Fruit fly (Drosophila melanogaster) whole organism, prepupa: ENCODE measurements around the gene CG34043.

ENCODE experiments used
- Blimp-1 ChIP-seq: fragments of 200-800 bp; sonication (Bioruptor generic); optimal IDR thresholded peaks from 3 replicates; lab custom pipeline; 2017; ENCODE audit warnings: missing biosample characterization, missing genetic modification characterization, mild to moderate bottlenecking, moderate library complexity, missing genetic modification reagents
- CG10631 ChIP-seq: fragments of 200-800 bp; sonication (Bioruptor generic); optimal IDR thresholded peaks from 2 replicates; lab custom pipeline; 2016; ENCODE audit warnings: missing biosample characterization, missing genetic modification characterization
- CG10669 ChIP-seq: fragments of 200-800 bp; sonication (Bioruptor generic); optimal IDR thresholded peaks from 3 replicates; lab custom pipeline; 2018; ENCODE audit warnings: missing biosample characterization, mild to moderate bottlenecking, missing genetic modification characterization, moderate library complexity
- CG11294 ChIP-seq: fragments of 200-800 bp; sonication (Bioruptor generic); IDR thresholded peaks from 2 replicates; pipeline ENCODE4 v1.3.6; 2022; ENCODE audit warnings: missing biosample characterization, missing genetic modification characterization
- CG11762 ChIP-seq: fragments of 200-800 bp; sonication (Bioruptor generic); optimal IDR thresholded peaks from 3 replicates; lab custom pipeline; 2016; ENCODE audit warnings: missing biosample characterization, missing genetic modification characterization; ENCODE audit not compliant: insufficient read depth
- CG11902 ChIP-seq: fragments of 200-800 bp; sonication (Bioruptor generic); optimal IDR thresholded peaks from 3 replicates; lab custom pipeline; 2016; ENCODE audit warnings: missing biosample characterization, missing genetic modification characterization
- CG15336 ChIP-seq: fragments of 200-800 bp; sonication (Bioruptor generic); IDR thresholded peaks from 2 replicates; pipeline ENCODE4 v1.3.6; 2022; ENCODE audit warnings: missing biosample characterization, missing genetic modification characterization
- CG1621 ChIP-seq: fragments of 200-800 bp; sonication (Bioruptor generic); optimal IDR thresholded peaks from 3 replicates; lab custom pipeline; 2018; ENCODE audit warnings: missing biosample characterization, mild to moderate bottlenecking, missing genetic modification characterization
- CG16779 ChIP-seq: fragments of 200-800 bp; sonication (Bioruptor generic); optimal IDR thresholded peaks from 3 replicates; lab custom pipeline; 2017; ENCODE audit warnings: missing biosample characterization, mild to moderate bottlenecking, missing genetic modification characterization
- CG3032 ChIP-seq: fragments of 200-800 bp; optimal IDR thresholded peaks from 2 replicates; lab custom pipeline; 2019; ENCODE audit warnings: missing biosample characterization, mild to moderate bottlenecking, missing genetic modification characterization, moderate library complexity
- CG31627 ChIP-seq: fragments of 200-800 bp; sonication (Bioruptor generic); optimal IDR thresholded peaks from 3 replicates; lab custom pipeline; 2016; ENCODE audit warnings: missing biosample characterization, missing genetic modification characterization
- CG32006 ChIP-seq: fragments of 200-800 bp; sonication (Bioruptor generic); optimal IDR thresholded peaks from 3 replicates; lab custom pipeline; 2017; ENCODE audit warnings: missing biosample characterization, mild to moderate bottlenecking, missing genetic modification characterization
- CG34406 ChIP-seq: fragments of 200-800 bp; sonication (Bioruptor generic); optimal IDR thresholded peaks from 3 replicates; lab custom pipeline; 2016; ENCODE audit warnings: missing biosample characterization, missing genetic modification characterization
- CG3919 ChIP-seq: fragments of 200-800 bp; sonication (Bioruptor generic); optimal IDR thresholded peaks from 3 replicates; lab custom pipeline; 2016; ENCODE audit warnings: missing biosample characterization, missing genetic modification characterization
- CG4318 ChIP-seq: fragments of 200-800 bp; sonication (Bioruptor generic); optimal IDR thresholded peaks from 3 replicates; lab custom pipeline; 2017; ENCODE audit warnings: missing biosample characterization, mild to moderate bottlenecking, missing genetic modification characterization
- CG6163 ChIP-seq: fragments of 200-800 bp; sonication (Bioruptor generic); IDR thresholded peaks from 3 replicates; pipeline ENCODE4 v1.3.6; 2022; ENCODE audit warnings: missing biosample characterization, missing genetic modification characterization
- CG6276 ChIP-seq: fragments of 200-800 bp; sonication (Bioruptor generic); optimal IDR thresholded peaks from 2 replicates; lab custom pipeline; 2017; ENCODE audit warnings: missing biosample characterization, mild to moderate bottlenecking, missing genetic modification characterization
- CG6792 ChIP-seq: fragments of 200-800 bp; sonication (Bioruptor generic); optimal IDR thresholded peaks from 3 replicates; lab custom pipeline; 2016; ENCODE audit warnings: missing biosample characterization, missing genetic modification characterization
- CG6808 ChIP-seq: fragments of 200-800 bp; sonication (Bioruptor generic); optimal IDR thresholded peaks from 3 replicates; lab custom pipeline; 2017; ENCODE audit warnings: missing biosample characterization, missing genetic modification characterization, mild to moderate bottlenecking, moderate library complexity, missing genetic modification reagents
- CG6854 ChIP-seq: fragments of 200-800 bp; sonication (Bioruptor generic); optimal IDR thresholded peaks from 2 replicates; lab custom pipeline; 2017; ENCODE audit warnings: missing biosample characterization, mild to moderate bottlenecking, missing genetic modification characterization
- CG7368 ChIP-seq: fragments of 200-800 bp; sonication (Bioruptor generic); optimal IDR thresholded peaks from 3 replicates; lab custom pipeline; 2016; ENCODE audit warnings: missing biosample characterization, missing genetic modification characterization
- CG8119 ChIP-seq: fragments of 200-800 bp; sonication (Bioruptor generic); IDR thresholded peaks from 3 replicates; pipeline ENCODE4 v1.3.6; 2022; ENCODE audit warnings: missing biosample characterization, missing genetic modification characterization
- CG8632 ChIP-seq: fragments of 200-800 bp; sonication (Bioruptor generic); optimal IDR thresholded peaks from 3 replicates; lab custom pipeline; 2016; ENCODE audit warnings: missing biosample characterization, missing genetic modification characterization
- CG9139 ChIP-seq: fragments of 200-800 bp; sonication (Bioruptor generic); optimal IDR thresholded peaks from 3 replicates; lab custom pipeline; 2017; ENCODE audit warnings: missing biosample characterization, mild to moderate bottlenecking, missing genetic modification characterization
- Eip75B ChIP-seq: fragments of 200-800 bp; sonication (Bioruptor generic); optimal IDR thresholded peaks from 3 replicates; lab custom pipeline; 2016; ENCODE audit warnings: missing biosample characterization, missing genetic modification characterization
- Eip93F ChIP-seq: fragments of 200-800 bp; sonication (Bioruptor generic); optimal IDR thresholded peaks from 2 replicates; lab custom pipeline; 2016; ENCODE audit warnings: missing biosample characterization, mild to moderate bottlenecking, missing genetic modification characterization
- Ets96B ChIP-seq: fragments of 200-800 bp; optimal IDR thresholded peaks from 2 replicates; lab custom pipeline; 2019; ENCODE audit warnings: missing biosample characterization, mild to moderate bottlenecking, missing genetic modification characterization, moderate library complexity
- Hr38 ChIP-seq: sonication (Bioruptor generic); optimal IDR thresholded peaks from 2 replicates; lab custom pipeline; 2016; ENCODE audit warnings: missing biosample characterization, missing genetic modification characterization
- Hr39 ChIP-seq: fragments of 200-800 bp; sonication (Bioruptor generic); optimal IDR thresholded peaks from 2 replicates; lab custom pipeline; 2016; ENCODE audit warnings: missing biosample characterization, missing genetic modification characterization
- Hr4 ChIP-seq: fragments of 200-800 bp; sonication (Bioruptor generic); optimal IDR thresholded peaks from 3 replicates; lab custom pipeline; 2016; ENCODE audit warnings: missing biosample characterization, missing genetic modification characterization
- Lpt ChIP-seq: fragments of 200-800 bp; sonication (Bioruptor generic); optimal IDR thresholded peaks from 3 replicates; lab custom pipeline; 2016; ENCODE audit warnings: missing biosample characterization, missing genetic modification characterization
- Met ChIP-seq: fragments of 200-800 bp; sonication (Bioruptor generic); optimal IDR thresholded peaks from 3 replicates; lab custom pipeline; 2016; ENCODE audit warnings: missing biosample characterization, missing genetic modification characterization
- OdsH ChIP-seq: fragments of 200-800 bp; sonication (Bioruptor generic); optimal IDR thresholded peaks from 3 replicates; lab custom pipeline; 2016; ENCODE audit warnings: missing biosample characterization, missing genetic modification characterization
- Smox ChIP-seq: fragments of 200-800 bp; sonication (Bioruptor generic); optimal IDR thresholded peaks from 3 replicates; lab custom pipeline; 2016; ENCODE audit warnings: missing biosample characterization, missing genetic modification characterization
- Sox102F ChIP-seq: fragments of 200-800 bp; sonication (Bioruptor generic); optimal IDR thresholded peaks from 2 replicates; lab custom pipeline; 2016; ENCODE audit warnings: missing biosample characterization, mild to moderate bottlenecking, missing genetic modification characterization
- Sox14 ChIP-seq: fragments of 200-800 bp; sonication (Bioruptor generic); optimal IDR thresholded peaks from 3 replicates; lab custom pipeline; 2016; ENCODE audit warnings: missing biosample characterization, missing genetic modification characterization
- Sox15 ChIP-seq: fragments of 200-800 bp; sonication (Bioruptor generic); optimal IDR thresholded peaks from 3 replicates; lab custom pipeline; 2016; ENCODE audit warnings: missing biosample characterization, missing genetic modification characterization
- achi ChIP-seq: fragments of 200-800 bp; sonication (Bioruptor generic); optimal IDR thresholded peaks from 3 replicates; lab custom pipeline; 2016; ENCODE audit warnings: missing biosample characterization, missing genetic modification characterization
- acj6 ChIP-seq: fragments of 200-800 bp; sonication (Bioruptor generic); optimal IDR thresholded peaks from 3 replicates; lab custom pipeline; 2016; ENCODE audit warnings: missing biosample characterization, missing genetic modification characterization
- cyc ChIP-seq: fragments of 200-800 bp; sonication (Bioruptor generic); optimal IDR thresholded peaks from 3 replicates; lab custom pipeline; 2016; ENCODE audit warnings: missing biosample characterization, missing genetic modification characterization
- dsx ChIP-seq: fragments of 200-800 bp; optimal IDR thresholded peaks from 3 replicates; lab custom pipeline; 2019; ENCODE audit warnings: missing biosample characterization, mild to moderate bottlenecking, missing genetic modification characterization, moderate library complexity; ENCODE audit not compliant: poor library complexity, severe bottlenecking
- esn ChIP-seq: fragments of 200-800 bp; sonication (Bioruptor generic); optimal IDR thresholded peaks from 2 replicates; lab custom pipeline; 2016; ENCODE audit warnings: missing biosample characterization, mild to moderate bottlenecking, missing genetic modification characterization, moderate library complexity
- fd59A ChIP-seq: fragments of 200-800 bp; sonication (Bioruptor generic); optimal IDR thresholded peaks from 2 replicates; lab custom pipeline; 2017; ENCODE audit warnings: missing biosample characterization, mild to moderate bottlenecking, missing genetic modification characterization, missing genetic modification reagents
- fd85E ChIP-seq: fragments of 200-800 bp; sonication (Bioruptor generic); optimal IDR thresholded peaks from 3 replicates; lab custom pipeline; 2016; ENCODE audit warnings: missing biosample characterization, missing genetic modification characterization
- fkh ChIP-seq: fragments of 200-800 bp; sonication (Bioruptor generic); optimal IDR thresholded peaks from 3 replicates; lab custom pipeline; 2017; ENCODE audit warnings: missing biosample characterization, mild to moderate bottlenecking, missing genetic modification characterization, moderate library complexity
- lz ChIP-seq: fragments of 200-800 bp; sonication (Bioruptor generic); optimal IDR thresholded peaks from 3 replicates; lab custom pipeline; 2016; ENCODE audit warnings: missing biosample characterization, missing genetic modification characterization
- net ChIP-seq: fragments of 200-800 bp; sonication (Bioruptor generic); optimal IDR thresholded peaks from 3 replicates; lab custom pipeline; 2016; ENCODE audit warnings: missing biosample characterization, missing genetic modification characterization
- pdm3 ChIP-seq: fragments of 200-800 bp; sonication (Bioruptor generic); optimal IDR thresholded peaks from 3 replicates; lab custom pipeline; 2016; ENCODE audit warnings: missing biosample characterization, missing genetic modification characterization
- salr ChIP-seq, 2 experiments: fragments of 200-800 bp; sonication (Bioruptor generic); optimal IDR thresholded peaks; 3 replicates each; lab custom pipeline; 2016 to 2018; ENCODE audit warnings: missing biosample characterization in 2 of 2, missing genetic modification characterization in 2 of 2, mild to moderate bottlenecking in 1 of 2
- spab ChIP-seq: fragments of 200-800 bp; sonication (Bioruptor generic); optimal IDR thresholded peaks from 2 replicates; lab custom pipeline; 2017; ENCODE audit warnings: missing biosample characterization, mild to moderate bottlenecking, missing genetic modification characterization, missing genetic modification reagents
- ss ChIP-seq, 2 experiments: fragments of 200-800 bp; sonication (Bioruptor generic); optimal IDR thresholded peaks; 2 replicates in 1 of 2; 3 replicates in 1 of 2; lab custom pipeline; 2017 to 2018; ENCODE audit warnings: mild to moderate bottlenecking in 2 of 2, missing biosample characterization in 2 of 2, missing genetic modification characterization in 2 of 2, moderate library complexity in 1 of 2
- svp ChIP-seq: fragments of 200-800 bp; sonication (Bioruptor generic); peaks from one replicate; lab custom pipeline; 2016; ENCODE audit warnings: missing biosample characterization, missing genetic modification characterization
- topi ChIP-seq: fragments of 200-800 bp; sonication (Bioruptor generic); optimal IDR thresholded peaks from 3 replicates; lab custom pipeline; 2016; ENCODE audit warnings: missing biosample characterization, missing genetic modification characterization

CG34043 gene

dm6 chr2L:10299810-10300147 is 19.1 kb upstream of the CG34043 start, which contains the start of gene CYLD:
CYLD (minus strand) TSS chr2L:10299847.
- TF ChIP-seq Sox15 (GFP tag; lab: Kevin White, UChicago) (peak; percentile 13), CG6854 (GFP tag; lab: Kevin White, UChicago) (no peak), Hr4 (GFP tag; lab: Kevin White, UChicago) (peak; percentile 61), Eip75B (GFP tag; lab: Kevin White, UChicago) (peak; percentile 50), CG6808 (GFP tag; lab: Kevin White, UChicago) (no peak), CG6163 (GFP tag; lab: Robert Waterston, UW) (no peak), topi (GFP tag; lab: Kevin White, UChicago) (peak; percentile 50), Sox14 (peak; percentile 41), CG3919 (GFP tag; lab: Kevin White, UChicago) (no peak), net (GFP tag; lab: Kevin White, UChicago) (no peak), spab (GFP tag; lab: Kevin White, UChicago) (no peak), esn (GFP tag; lab: Kevin White, UChicago) (peak; percentile 75), ss (GFP tag; optimal IDR thresholded peaks at IDR 0.05; lab: Kevin White, UChicago) (no peak), pdm3 (GFP tag; lab: Kevin White, UChicago) (no peak), CG6276 (GFP tag; lab: Kevin White, UChicago) (no peak), svp (GFP tag; lab: Kevin White, UChicago) (no peak), CG15336 (GFP tag; lab: Robert Waterston, UW) (peak; percentile 85), lz (GFP tag; lab: Kevin White, UChicago) (peak; percentile 47), fd59A (no peak), CG9139 (GFP tag; lab: Kevin White, UChicago) (no peak), CG1621 (tag; lab: Kevin White, UChicago) (no peak), CG3032 (tag; lab: Kevin White, UChicago) (peak; percentile 70), CG10669 (peak; percentile 25), Sox102F (GFP tag; lab: Kevin White, UChicago) (no peak), Smox (GFP tag; lab: Kevin White, UChicago) (no peak), achi (GFP tag; lab: Kevin White, UChicago) (peak; percentile 75), CG16779 (no peak), OdsH (GFP tag; lab: Kevin White, UChicago) (peak; percentile 74), CG11902 (GFP tag; lab: Kevin White, UChicago) (no peak), Eip93F (GFP tag; lab: Kevin White, UChicago) (no peak), Hr39 (GFP tag; lab: Kevin White, UChicago) (no peak), Blimp-1 (no peak), CG8632 (peak; percentile 62), acj6 (GFP tag; lab: Kevin White, UChicago) (peak; percentile 60), CG31627 (GFP tag; lab: Kevin White, UChicago) (peak; percentile 39), CG10631 (peak; percentile 62), CG34406 (GFP tag; lab: Kevin White, UChicago) (no peak), dsx (GFP tag; lab: Kevin White, UChicago) (no peak), CG11762 (GFP tag; lab: Kevin White, UChicago) (peak; percentile 36), CG4318 (GFP tag; lab: Kevin White, UChicago) (no peak), salr (GFP tag; optimal IDR thresholded peaks at IDR 0.05; lab: Kevin White, UChicago) (peak in 1 of 2 experiments; percentile 22), fkh (no peak), Met (GFP tag; lab: Kevin White, UChicago) (peak; percentile 62), CG32006 (GFP tag; lab: Kevin White, UChicago) (no peak), cyc (GFP tag; lab: Kevin White, UChicago) (peak; percentile 57), CG11294 (GFP tag; lab: Robert Waterston, UW) (no peak), fd85E (GFP tag; lab: Kevin White, UChicago) (no peak), Hr38 (GFP tag; lab: Kevin White, UChicago) (no peak), CG8119 (GFP tag; lab: Robert Waterston, UW) (peak; percentile 71; the same call in 2 of the 3 replicates), Ets96B (peak; percentile 67), CG7368 (GFP tag; lab: Kevin White, UChicago) (no peak), CG6792 (GFP tag; lab: Kevin White, UChicago) (peak; percentile 51), Lpt (GFP tag; lab: Kevin White, UChicago) (peak; percentile 35)
